Comparison of ENCODE assay signal across 2 worm cellular contexts in the genomic region with DNA sequence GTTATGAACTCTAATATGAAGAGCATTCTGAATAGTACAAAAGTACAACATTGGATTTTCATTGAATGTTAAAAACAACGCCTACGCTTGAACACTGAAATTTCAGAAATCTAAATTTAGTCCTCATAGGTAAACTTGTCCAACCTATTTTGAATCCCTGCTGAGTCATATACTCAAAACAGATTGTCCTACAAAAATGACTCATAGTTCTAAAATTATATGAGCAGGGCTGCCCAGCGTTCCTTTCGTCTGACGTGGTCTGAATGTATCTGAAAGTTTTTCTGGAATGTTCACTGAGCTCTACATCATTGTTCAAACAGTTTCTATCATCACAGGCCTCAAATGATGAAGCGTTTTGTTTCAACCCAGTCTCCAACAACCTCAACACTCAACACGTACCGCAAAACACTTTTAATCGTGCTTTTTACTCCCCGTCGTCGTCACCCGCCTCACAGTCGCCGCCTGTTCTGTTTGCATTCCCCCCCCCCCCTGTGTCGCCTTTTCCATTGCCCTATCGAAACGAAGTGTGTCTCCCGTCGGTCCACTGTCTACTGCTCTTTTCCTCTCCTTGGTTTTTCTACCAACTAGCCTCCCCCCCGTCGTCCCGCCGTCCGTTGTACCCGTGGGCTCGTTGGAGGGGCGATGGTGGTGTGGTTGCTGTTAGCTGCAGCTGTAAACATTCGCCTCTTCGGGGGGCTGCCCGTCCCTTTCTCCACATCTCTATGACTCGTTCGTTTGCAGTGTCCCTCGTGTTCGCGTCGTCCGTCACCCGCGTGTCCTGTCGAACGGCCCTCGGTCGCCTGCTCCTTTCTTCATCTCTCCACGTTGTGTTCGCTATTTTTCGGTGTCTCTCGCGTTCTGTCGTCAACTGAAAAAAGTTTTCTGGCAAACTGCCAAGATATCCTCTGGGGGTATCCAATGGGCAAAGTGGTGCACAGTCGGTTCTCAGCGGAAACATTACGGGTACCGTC.
TF ChIP-seq lines count a peak whose summit lies in the region.

No protein-coding gene starts in this region.

TF ChIP-seq in whole organism, L1 larva, 84 proteins besides CTCF, POLR2A, EP300 and RAD21 (continued from another document):
- no peak for TF ChIP-seq aha-1 (tag; optimal IDR thresholded peaks at IDR 0.05; lab: Kevin White, UChicago)
- no peak for TF ChIP-seq nhr-11 (tag; optimal IDR thresholded peaks at IDR 0.05; lab: Kevin White, UChicago)
- peak; percentile 84 for TF ChIP-seq lin-14 (GFP tag; optimal IDR thresholded peaks at IDR 0.05; lab: Kevin White, UChicago)
- no peak for TF ChIP-seq ceh-63 (GFP tag; optimal IDR thresholded peaks at IDR 0.05; lab: Kevin White, UChicago)
- no peak for TF ChIP-seq unc-98 (GFP tag; IDR thresholded peaks at IDR 0.05; lab: Robert Waterston, UW)
- TF ChIP-seq fkh-10 (GFP tag; optimal IDR thresholded peaks at IDR 0.05; lab: Kevin White, UChicago), result no peak
- no peak for TF ChIP-seq efl-3 (GFP tag; optimal IDR thresholded peaks at IDR 0.05; lab: Kevin White, UChicago)
- no peak; the same call in none of the 2 replicates for TF ChIP-seq nhr-19 (GFP tag; conservative IDR thresholded peaks at IDR 0.05; lab: Robert Waterston, UW)
- no peak for TF ChIP-seq vab-15 (tag; optimal IDR thresholded peaks at IDR 0.05; lab: Kevin White, UChicago)
- peak; percentile 34 for TF ChIP-seq tbx-2 (tag; optimal IDR thresholded peaks at IDR 0.05; lab: Kevin White, UChicago)
- TF ChIP-seq isw-1 (GFP tag; IDR thresholded peaks at IDR 0.05; lab: Robert Waterston, UW), result no peak; the same call in 1 of the 2 replicates
- TF ChIP-seq jun-1 (tag; optimal IDR thresholded peaks at IDR 0.05; lab: Kevin White, UChicago), result peak; percentile 29
- no peak for TF ChIP-seq mep-1 (tag; optimal IDR thresholded peaks at IDR 0.05; lab: Kevin White, UChicago)
- peak in 1 of 2 experiments; percentile 66 for TF ChIP-seq ztf-11 (tag; optimal IDR thresholded peaks at IDR 0.05; lab: Kevin White, UChicago)
- TF ChIP-seq lin-39 (tag; optimal IDR thresholded peaks at IDR 0.05; lab: Kevin White, UChicago), result no peak
- peak; percentile 42 for TF ChIP-seq nhr-20 (tag; optimal IDR thresholded peaks at IDR 0.05; lab: Kevin White, UChicago)
- TF ChIP-seq unc-62 (GFP tag; optimal IDR thresholded peaks at IDR 0.05; lab: Kevin White, UChicago), result no peak
- TF ChIP-seq snu-23 (GFP tag; optimal IDR thresholded peaks at IDR 0.05; lab: Kevin White, UChicago), result no peak
- peak; percentile 58 for TF ChIP-seq elt-2 (tag; optimal IDR thresholded peaks at IDR 0.05; lab: Kevin White, UChicago)
- no peak for TF ChIP-seq nhr-237 (tag; optimal IDR thresholded peaks at IDR 0.05; lab: Kevin White, UChicago)
- no peak for TF ChIP-seq nhr-77 (tag; optimal IDR thresholded peaks at IDR 0.05; lab: Kevin White, UChicago)
- TF ChIP-seq lin-13 (GFP tag; optimal IDR thresholded peaks at IDR 0.05; lab: Kevin White, UChicago), result no peak
- TF ChIP-seq ceh-88 (GFP tag; IDR thresholded peaks at IDR 0.05; lab: Robert Waterston, UW), result no peak
- no peak for TF ChIP-seq C16A3.4 (tag; optimal IDR thresholded peaks at IDR 0.05; lab: Kevin White, UChicago)
- TF ChIP-seq rnt-1 (tag; optimal IDR thresholded peaks at IDR 0.05; lab: Kevin White, UChicago), result peak; percentile 32
- TF ChIP-seq ceh-8 (GFP tag; optimal IDR thresholded peaks at IDR 0.05; lab: Kevin White, UChicago), result peak; percentile 21
- no peak for TF ChIP-seq dpl-1 (GFP tag; optimal IDR thresholded peaks at IDR 0.05; lab: Kevin White, UChicago)
- peak; percentile 23 for TF ChIP-seq swsn-7 (tag; optimal IDR thresholded peaks at IDR 0.05; lab: Kevin White, UChicago)
- TF ChIP-seq pqm-1 (tag; optimal IDR thresholded peaks at IDR 0.05; lab: Kevin White, UChicago), result no peak
- TF ChIP-seq sox-4 (tag; optimal IDR thresholded peaks at IDR 0.05; lab: Kevin White, UChicago), result no peak
- no peak for TF ChIP-seq pag-3 (tag; optimal IDR thresholded peaks at IDR 0.05; lab: Kevin White, UChicago; ENCODE audit: borderline replicate concordance, insufficient read depth)
- no peak for TF ChIP-seq ets-5 (GFP tag; IDR thresholded peaks at IDR 0.05; lab: Robert Waterston, UW)
- no peak for TF ChIP-seq dsc-1 (tag; optimal IDR thresholded peaks at IDR 0.05; lab: Kevin White, UChicago)
- TF ChIP-seq alr-1 (tag; optimal IDR thresholded peaks at IDR 0.05; lab: Kevin White, UChicago; ENCODE audit: borderline replicate concordance), result no peak
- TF ChIP-seq snpc-4 (tag; optimal IDR thresholded peaks at IDR 0.05; lab: Kevin White, UChicago), result no peak
- no peak for TF ChIP-seq C34B4.2 (tag; optimal IDR thresholded peaks at IDR 0.05; lab: Kevin White, UChicago)
- TF ChIP-seq egl-13 (tag; optimal IDR thresholded peaks at IDR 0.05; lab: Kevin White, UChicago), result no peak
- peak in 1 of 2 experiments; percentile 27 for TF ChIP-seq mdl-1 (tag; optimal IDR thresholded peaks at IDR 0.05; lab: Kevin White, UChicago)
- TF ChIP-seq mef-2 (tag; optimal IDR thresholded peaks at IDR 0.05; lab: Kevin White, UChicago), result no peak

TF ChIP-seq in whole organism, young adult, 124 proteins besides CTCF, POLR2A, EP300 and RAD21 (continued from another document):
- TF ChIP-seq ceh-27 (GFP tag; optimal IDR thresholded peaks at IDR 0.05; lab: Kevin White, UChicago), result peak; percentile 23
